Fruit fly (Drosophila melanogaster): ENCODE results near the gene btsz.

DNA sequence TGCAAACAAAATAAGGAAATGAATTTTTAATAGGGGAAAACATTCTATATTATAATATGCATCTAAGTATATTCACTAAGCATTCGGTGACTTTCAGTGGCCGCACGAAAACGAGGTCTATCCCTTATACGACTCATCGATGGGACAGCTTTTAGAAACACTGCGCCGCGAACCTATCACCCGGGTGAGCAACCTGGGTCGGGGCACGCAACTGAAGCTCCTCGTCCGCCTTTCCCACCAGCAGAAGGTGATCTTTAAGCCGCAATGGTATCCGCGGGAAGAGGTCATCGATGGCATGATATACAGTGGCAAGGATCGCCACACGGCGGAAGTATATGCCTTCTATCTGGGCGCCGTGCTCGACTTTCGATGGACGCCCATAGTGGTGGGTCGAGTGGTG, 5.6 kb upstream of the btsz start:
- TF ChIP-seq CG13287 (GFP tag; IDR thresholded peaks at IDR 0.05; ENCODE audit: partially characterized antibody) (no peak), p53 (GFP tag; optimal IDR thresholded peaks at IDR 0.05) (no peak), Rx (GFP tag; IDR thresholded peaks at IDR 0.05) (no peak), CG4328 (GFP tag; optimal IDR thresholded peaks at IDR 0.05) (no peak), CG18599 (GFP tag; optimal IDR thresholded peaks at IDR 0.05) (no peak), Mes4 (GFP tag; optimal IDR thresholded peaks at IDR 0.05) (no peak), CG17361 (GFP tag; IDR thresholded peaks at IDR 0.05) (no peak), ssp (GFP tag; IDR thresholded peaks at IDR 0.05) (no peak), pan (optimal IDR thresholded peaks at IDR 0.05) (no peak), pan (GFP tag; optimal IDR thresholded peaks at IDR 0.05 in 1 of 2, IDR thresholded peaks at IDR 0.05 in 1 of 2) (no peak), CG3995 (GFP tag; optimal IDR thresholded peaks at IDR 0.05) (no peak), seq (GFP tag; IDR thresholded peaks at IDR 0.05) (no peak), Sox102F (GFP tag; optimal IDR thresholded peaks at IDR 0.05) (no peak), CG4424 (GFP tag; optimal IDR thresholded peaks at IDR 0.05) (no peak)
